Fruit fly (Drosophila melanogaster) whole organism, wandering third instar larva: Measurements from ENCODE around the gene Fuca.

Source experiments
- Abd-B ChIP-seq: fragments of >200 bp; optimal IDR thresholded peaks from 2 replicates; lab custom pipeline; 2017; ENCODE audit warnings: missing biosample characterization, missing genetic modification characterization
- CG32264 ChIP-seq: fragments of 200-800 bp; sonication (Bioruptor generic); optimal IDR thresholded peaks from 2 replicates; lab custom pipeline; 2016; ENCODE audit warnings: missing biosample characterization, missing genetic modification characterization
- CG9705 ChIP-seq: fragments of 200-800 bp; sonication (Bioruptor generic); optimal IDR thresholded peaks from 2 replicates; lab custom pipeline; 2018; ENCODE audit warnings: missing biosample characterization, mild to moderate bottlenecking, missing genetic modification characterization
- CrebA ChIP-seq: fragments of 200-800 bp; sonication (Bioruptor generic); optimal IDR thresholded peaks from 2 replicates; lab custom pipeline; 2016; ENCODE audit warnings: missing biosample characterization, mild to moderate bottlenecking, missing genetic modification characterization, borderline replicate concordance
- Dfd ChIP-seq: fragments of >200 bp; optimal IDR thresholded peaks from 2 replicates; lab custom pipeline; 2017; ENCODE audit warnings: missing biosample characterization, missing genetic modification characterization
- Dif ChIP-seq: fragments of 200-275, 200-300 bp; sonication (Bioruptor generic); optimal IDR thresholded peaks from 2 replicates; lab custom pipeline; 2018; ENCODE audit warnings: missing biosample characterization, missing genetic modification characterization; ENCODE audit not compliant: partially characterized antibody
- GATAd ChIP-seq: sonication (Bioruptor generic); optimal IDR thresholded peaks from 2 replicates; lab custom pipeline; 2016; ENCODE audit warnings: missing biosample characterization, missing genetic modification characterization
- HLH106 ChIP-seq: fragments of 200-800 bp; optimal IDR thresholded peaks from 3 replicates; lab custom pipeline; 2019; ENCODE audit warnings: missing biosample characterization, mild to moderate bottlenecking, missing genetic modification characterization, moderate library complexity
- Hnf4 ChIP-seq: fragments of 200-800 bp; sonication (Bioruptor generic); optimal IDR thresholded peaks from 2 replicates; lab custom pipeline; 2016; ENCODE audit warnings: missing biosample characterization, mild to moderate bottlenecking, missing genetic modification characterization
- Hr78 ChIP-seq: fragments of >200 bp; optimal IDR thresholded peaks from 2 replicates; lab custom pipeline; 2017; ENCODE audit warnings: missing biosample characterization, missing genetic modification characterization
- Hr83 ChIP-seq: fragments of 200-300 bp; sonication (Bioruptor generic); optimal IDR thresholded peaks from 2 replicates; lab custom pipeline; 2016; ENCODE audit warnings: missing biosample characterization, mild to moderate bottlenecking, missing genetic modification characterization, moderate library complexity; ENCODE audit not compliant: poor library complexity, severe bottlenecking
- Jra ChIP-seq: sonication (Bioruptor generic); optimal IDR thresholded peaks from 2 replicates; lab custom pipeline; 2016; ENCODE audit warnings: missing biosample characterization, missing genetic modification characterization
- Mio ChIP-seq: sonication (Bioruptor generic); optimal IDR thresholded peaks from 2 replicates; lab custom pipeline; 2016; ENCODE audit warnings: missing biosample characterization, missing genetic modification characterization
- Myc ChIP-seq: fragments of >200 bp; optimal IDR thresholded peaks from 2 replicates; lab custom pipeline; 2017
- N ChIP-seq: fragments of >200 bp; optimal IDR thresholded peaks from 2 replicates; lab custom pipeline; 2018; ENCODE audit warnings: missing biosample characterization, missing external identifiers, missing genetic modification characterization
- OdsH ChIP-seq: fragments of 200-800 bp; sonication (Bioruptor generic); optimal IDR thresholded peaks from 2 replicates; lab custom pipeline; 2016; ENCODE audit warnings: missing biosample characterization, mild to moderate bottlenecking, missing genetic modification characterization
- Rel ChIP-seq, 2 experiments: fragments of 200-800 bp; sonication (Bioruptor generic) in 1 of 2; optimal IDR thresholded peaks; 2 replicates in 1 of 2; 3 replicates in 1 of 2; lab custom pipeline; 2016 to 2019; ENCODE audit warnings: mild to moderate bottlenecking in 2 of 2, missing biosample characterization in 2 of 2, missing genetic modification characterization in 2 of 2, moderate library complexity in 1 of 2
- Sp1 ChIP-seq: fragments of 200-800 bp; sonication (Bioruptor generic); optimal IDR thresholded peaks from 3 replicates; lab custom pipeline; 2019; ENCODE audit warnings: missing biosample characterization, mild to moderate bottlenecking, missing genetic modification characterization, moderate library complexity
- Vsx2 ChIP-seq: fragments of 200-300, 225-300 bp; sonication (Bioruptor generic); optimal IDR thresholded peaks from 2 replicates; lab custom pipeline; 2018; ENCODE audit warnings: missing biosample characterization, missing genetic modification characterization; ENCODE audit not compliant: partially characterized antibody
- br ChIP-seq: fragments of 200-800 bp; sonication (Bioruptor generic); optimal IDR thresholded peaks from 2 replicates; lab custom pipeline; 2016; ENCODE audit warnings: missing biosample characterization, missing genetic modification characterization
- brk ChIP-seq: fragments of 200-800 bp; sonication (Bioruptor generic); optimal IDR thresholded peaks from 2 replicates; lab custom pipeline; 2016; ENCODE audit warnings: missing biosample characterization, mild to moderate bottlenecking, missing genetic modification characterization
- dl ChIP-seq, 2 experiments: fragments of 175-275, 200-275 bp in 1 of 2; fragments of 200-275 bp in 1 of 2; sonication (Bioruptor generic); optimal IDR thresholded peaks; lab custom pipeline; 2018; ENCODE audit warnings: mild to moderate bottlenecking in 2 of 2, missing biosample characterization in 2 of 2, missing genetic modification characterization in 2 of 2, moderate library complexity in 2 of 2; ENCODE audit not compliant: partially characterized antibody in 2 of 2, insufficient read depth in 1 of 2
- dmrt93B ChIP-seq: fragments of 200-800 bp; sonication (Bioruptor generic); optimal IDR thresholded peaks from 2 replicates; lab custom pipeline; 2018; ENCODE audit warnings: missing biosample characterization, mild to moderate bottlenecking, missing genetic modification characterization
- dsf ChIP-seq: sonication (Bioruptor generic); optimal IDR thresholded peaks from 2 replicates; lab custom pipeline; 2016; ENCODE audit warnings: missing biosample characterization, missing genetic modification characterization, borderline replicate concordance
- ey ChIP-seq: fragments of 200-800 bp; sonication (Bioruptor generic); optimal IDR thresholded peaks from 2 replicates; lab custom pipeline; 2016; ENCODE audit warnings: missing biosample characterization, missing genetic modification characterization
- foxo ChIP-seq, 2 experiments: fragments of 200-800 bp; sonication (Bioruptor generic); optimal IDR thresholded peaks; 2 replicates in 1 of 2; 3 replicates in 1 of 2; lab custom pipeline; 2016 to 2017; ENCODE audit warnings: missing biosample characterization in 2 of 2, missing genetic modification characterization in 2 of 2
- fru ChIP-seq: fragments of 200-800 bp; sonication (Bioruptor generic); optimal IDR thresholded peaks from 3 replicates; lab custom pipeline; 2016; ENCODE audit warnings: missing biosample characterization, mild to moderate bottlenecking, missing genetic modification characterization
- h ChIP-seq: fragments of 200-800 bp; sonication (Bioruptor generic); optimal IDR thresholded peaks from 3 replicates; lab custom pipeline; 2016; ENCODE audit warnings: missing biosample characterization, mild to moderate bottlenecking, missing genetic modification characterization
- jim ChIP-seq: fragments of 175-275, 200-325 bp; sonication (Bioruptor generic); optimal IDR thresholded peaks from 2 replicates; lab custom pipeline; 2016; ENCODE audit warnings: missing biosample characterization, mild to moderate bottlenecking, missing genetic modification characterization
- lola ChIP-seq: fragments of >200 bp; optimal IDR thresholded peaks from 2 replicates; lab custom pipeline; 2017; ENCODE audit warnings: missing biosample characterization, missing genetic modification characterization
- pan ChIP-seq: fragments of >200 bp; optimal IDR thresholded peaks from 2 replicates; lab custom pipeline; 2017
- psq ChIP-seq: fragments of 200-800 bp; sonication (Bioruptor generic); optimal IDR thresholded peaks from 3 replicates; lab custom pipeline; 2017; ENCODE audit warnings: missing biosample characterization, mild to moderate bottlenecking, missing genetic modification characterization, moderate library complexity
- rgr ChIP-seq: fragments of 200-800 bp; sonication (Bioruptor generic); optimal IDR thresholded peaks from 3 replicates; lab custom pipeline; 2016; ENCODE audit warnings: missing biosample characterization, mild to moderate bottlenecking, missing genetic modification characterization
- sage ChIP-seq: fragments of 200-800 bp; sonication (Bioruptor generic); optimal IDR thresholded peaks from 2 replicates; lab custom pipeline; 2016; ENCODE audit warnings: missing biosample characterization, mild to moderate bottlenecking, missing genetic modification characterization
- sv ChIP-seq: fragments of 200-800 bp; sonication (Bioruptor generic); optimal IDR thresholded peaks from 3 replicates; lab custom pipeline; 2016; ENCODE audit warnings: missing biosample characterization, missing genetic modification characterization
- tai ChIP-seq: sonication (Bioruptor generic); optimal IDR thresholded peaks from 2 replicates; lab custom pipeline; 2016; ENCODE audit warnings: missing biosample characterization, missing genetic modification characterization
- usp ChIP-seq: fragments of >200 bp; optimal IDR thresholded peaks from 2 replicates; lab custom pipeline; 2017; ENCODE audit warnings: missing biosample characterization, missing genetic modification characterization
- woc ChIP-seq: sonication (Bioruptor generic); optimal IDR thresholded peaks from 2 replicates; lab custom pipeline; 2016; ENCODE audit warnings: missing biosample characterization, mild to moderate bottlenecking, missing genetic modification characterization

Gene Fuca

DNA sequence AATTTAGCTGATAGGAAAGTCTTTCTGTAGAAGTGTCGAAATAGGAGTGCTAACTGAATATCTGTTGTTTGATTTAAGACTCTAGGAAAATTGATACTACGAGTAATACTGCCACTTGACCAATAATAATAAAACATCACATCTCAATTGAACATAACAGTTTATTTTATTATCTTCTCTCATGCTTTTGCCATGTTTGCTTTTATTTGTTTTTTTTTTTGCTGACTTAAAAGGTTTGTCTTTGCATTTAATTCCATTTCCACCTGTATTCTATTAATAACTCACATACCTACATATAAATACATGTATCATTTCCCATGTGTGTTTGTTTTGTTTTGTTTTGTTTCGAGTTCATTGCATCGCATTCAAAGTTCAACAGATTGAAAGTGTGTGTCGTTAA is at the start of gene Fuca, which contains the start of gene CG11714:
Fuca (minus strand) TSS at position 101 of the 400 bp plus-strand sequence.
CG11714 (minus strand) TSS at position 101 of the 400 bp plus-strand sequence.
- TF ChIP-seq woc = no peak
- no peak for TF ChIP-seq brk (GFP tag; lab: Kevin White, UChicago)

DNA sequence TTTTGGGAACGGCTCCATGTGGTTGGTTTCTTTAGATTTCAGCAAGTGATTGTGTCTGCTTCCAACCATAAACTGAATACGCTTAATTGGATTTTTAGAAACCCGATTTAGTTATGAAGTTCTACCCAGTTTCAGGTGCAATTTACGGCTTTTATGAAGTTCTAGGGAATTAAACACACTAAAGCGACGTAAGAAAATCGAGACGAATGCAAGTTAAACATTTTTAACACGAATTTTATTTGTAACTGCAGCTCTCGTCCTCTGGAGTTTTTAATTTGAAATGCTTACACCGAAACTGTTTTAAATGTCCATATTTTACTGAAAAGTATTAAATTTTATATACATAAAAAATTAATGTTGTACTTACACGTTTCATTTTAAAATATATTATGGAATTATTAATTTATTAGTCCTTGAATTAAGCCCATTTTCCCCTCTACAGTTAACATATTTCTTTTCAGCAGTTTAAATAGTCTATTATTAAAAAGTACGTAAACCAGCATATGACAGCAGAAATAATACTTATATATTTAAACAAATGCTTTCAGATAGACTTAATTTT is 41.5 kb upstream of the Fuca start, which contains the start of the genes CG46412 and CG33267:
CG46412 (minus strand) TSS at position 101 of the 562 bp plus-strand sequence.
CG33267 (plus strand) TSS at position 512 of the 562 bp plus-strand sequence.
- TF ChIP-seq woc (no peak), Myc (lab: Kevin White, UChicago) (no peak), jim (GFP tag; lab: Kevin White, UChicago) (no peak), psq (GFP tag; lab: Kevin White, UChicago) (no peak), Vsx2 (GFP tag; lab: Kevin White, UChicago) (no peak), Hr78 (GFP tag; lab: Kevin White, UChicago) (no peak), rgr (GFP tag; lab: Kevin White, UChicago) (no peak), sv (no peak), tai (GFP tag; lab: Kevin White, UChicago) (no peak), lola (GFP tag; lab: Kevin White, UChicago) (no peak), foxo (GFP tag; optimal IDR thresholded peaks at IDR 0.05; lab: Kevin White, UChicago) (no peak), sage (GFP tag; lab: Kevin White, UChicago) (no peak), br (GFP tag; lab: Kevin White, UChicago) (no peak), Jra (GFP tag; lab: Kevin White, UChicago) (no peak), CG9705 (GFP tag; lab: Kevin White, UChicago) (no peak), dmrt93B (no peak), Rel (GFP tag; optimal IDR thresholded peaks at IDR 0.05; lab: Kevin White, UChicago) (no peak), Rel (tag; optimal IDR thresholded peaks at IDR 0.05; lab: Kevin White, UChicago) (no peak)

DNA sequence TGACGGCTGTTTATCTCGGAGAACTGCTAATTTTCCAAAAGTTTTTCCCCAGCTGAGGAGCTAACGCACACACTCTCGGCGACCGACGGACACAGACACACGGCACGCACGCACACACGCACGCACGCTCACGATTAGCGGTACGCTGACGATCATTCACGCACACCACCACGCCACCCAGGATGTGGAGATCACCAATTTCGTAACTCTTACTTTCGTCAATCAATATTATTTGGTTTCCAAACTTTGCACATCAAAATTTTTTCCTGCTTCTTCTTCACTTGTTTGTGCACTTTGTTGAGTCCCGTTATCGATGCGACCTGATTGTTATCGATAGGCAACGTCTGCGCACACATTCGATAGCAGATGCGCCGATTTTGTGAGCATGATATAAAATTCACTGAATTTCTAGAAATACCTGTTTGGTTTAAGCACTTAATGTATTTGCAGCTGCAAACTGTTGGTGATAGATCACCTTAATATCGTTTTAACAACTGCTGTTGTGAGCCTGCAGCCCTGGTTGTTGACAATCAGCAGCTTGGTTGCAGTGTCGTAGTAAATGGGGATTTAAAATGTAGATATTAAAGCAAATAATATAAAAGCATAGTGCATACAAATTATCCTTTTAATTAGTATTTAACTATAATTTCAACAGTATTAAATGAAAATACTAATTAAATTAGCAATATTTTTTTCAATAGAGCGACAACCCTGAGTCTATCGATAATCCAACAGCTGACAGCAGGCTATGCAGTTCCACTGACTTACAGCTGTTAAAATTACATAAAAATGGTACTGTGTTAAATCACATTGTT is 39.6 kb upstream of the Fuca start, which contains the start of the genes CG7394 and Mob2:
CG7394 (plus strand) TSS at position 51 of the 815 bp plus-strand sequence.
Mob2 (minus strand) TSS at position 288 of the 815 bp plus-strand sequence.
- TF ChIP-seq Rel (GFP tag; optimal IDR thresholded peaks at IDR 0.05; lab: Kevin White, UChicago) = peak; percentile 47
- peak; percentile 88 for TF ChIP-seq Rel (tag; optimal IDR thresholded peaks at IDR 0.05; lab: Kevin White, UChicago)
- peak; percentile 96 for TF ChIP-seq rgr (GFP tag; lab: Kevin White, UChicago)
- TF ChIP-seq Mio (GFP tag; lab: Kevin White, UChicago) = no peak
- peak; percentile 82 for TF ChIP-seq GATAd (GFP tag; lab: Kevin White, UChicago)
- peak; percentile 23 to 92 for TF ChIP-seq foxo (GFP tag; optimal IDR thresholded peaks at IDR 0.05; lab: Kevin White, UChicago)
- peak; percentile 88 for TF ChIP-seq fru (GFP tag; lab: Kevin White, UChicago)
- TF ChIP-seq HLH106 (tag; lab: Kevin White, UChicago) = peak; percentile 87
- no peak for TF ChIP-seq Abd-B (GFP tag; lab: Kevin White, UChicago)
- peak; percentile 94 for TF ChIP-seq h (GFP tag; lab: Kevin White, UChicago)
- peak; percentile 80 for TF ChIP-seq Jra (GFP tag; lab: Kevin White, UChicago)
- peak; percentile 2 for TF ChIP-seq N (GFP tag; lab: Kevin White, UChicago)
- no peak for TF ChIP-seq Vsx2 (GFP tag; lab: Kevin White, UChicago)
- peak; percentile 63 for TF ChIP-seq dmrt93B
- TF ChIP-seq CG32264 = peak; percentile 73
- peak; percentile 86 for TF ChIP-seq CG9705 (GFP tag; lab: Kevin White, UChicago)
- TF ChIP-seq Myc (lab: Kevin White, UChicago) = no peak
- TF ChIP-seq Hnf4 (GFP tag; lab: Kevin White, UChicago) = peak; percentile 88
- peak; percentile 97 for TF ChIP-seq brk (GFP tag; lab: Kevin White, UChicago)
- peak; percentile 95 for TF ChIP-seq tai (GFP tag; lab: Kevin White, UChicago)
- TF ChIP-seq sage (GFP tag; lab: Kevin White, UChicago) = peak; percentile 81
- peak; percentile 94 for TF ChIP-seq OdsH
- TF ChIP-seq Hr78 (GFP tag; lab: Kevin White, UChicago) = no peak
- TF ChIP-seq CrebA (GFP tag; lab: Kevin White, UChicago) = peak; percentile 22
- peak; percentile 43 for TF ChIP-seq Hr83 (GFP tag; lab: Kevin White, UChicago)
- TF ChIP-seq psq (GFP tag; lab: Kevin White, UChicago) = peak; percentile 88
- no peak for TF ChIP-seq lola (GFP tag; lab: Kevin White, UChicago)
- TF ChIP-seq Dfd (GFP tag; lab: Kevin White, UChicago) = no peak
- peak; percentile 91 for TF ChIP-seq dsf (GFP tag; lab: Kevin White, UChicago)
- TF ChIP-seq woc = peak; percentile 86
- TF ChIP-seq Dif (GFP tag; lab: Kevin White, UChicago) = no peak
- TF ChIP-seq br (GFP tag; lab: Kevin White, UChicago) = peak; percentile 84
- TF ChIP-seq sv = peak; percentile 87
- no peak for TF ChIP-seq usp (GFP tag; lab: Kevin White, UChicago)
- no peak for TF ChIP-seq dl (GFP tag; optimal IDR thresholded peaks at IDR 0.05; lab: Kevin White, UChicago; ENCODE audit: insufficient read depth in 1 of 2, partially characterized antibody in 2 of 2)
- peak; percentile 88 for TF ChIP-seq Sp1 (GFP tag; lab: Kevin White, UChicago)
- peak; percentile 90 for TF ChIP-seq ey
- TF ChIP-seq pan (lab: Kevin White, UChicago) = peak; percentile 65
- no peak for TF ChIP-seq jim (GFP tag; lab: Kevin White, UChicago)
